Fruit fly (Drosophila melanogaster): ENCODE results near the gene CG6696.

Gene CG6696

DNA sequence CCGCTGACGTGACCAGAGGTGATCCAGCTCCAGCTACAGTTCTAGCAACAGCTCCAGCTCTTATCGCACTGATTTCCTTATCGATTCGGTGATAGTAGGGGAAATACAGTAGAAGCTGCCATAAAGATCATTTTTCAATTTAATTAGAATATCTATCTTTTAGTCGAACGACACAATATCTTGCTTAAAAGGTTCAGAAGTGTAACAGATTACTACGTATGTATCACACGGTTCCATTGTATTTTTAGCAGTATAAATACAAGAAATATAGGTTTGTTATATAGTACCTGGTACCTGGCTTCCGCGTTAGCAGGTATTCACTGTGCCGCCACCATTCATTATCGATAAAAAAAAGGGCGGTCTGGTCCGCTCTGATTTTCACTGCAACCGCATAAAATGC lies 17.1 kb downstream of the CG6696 start (continued):
- TF ChIP-seq Dbx (GFP tag; IDR thresholded peaks at IDR 0.05) = peak; percentile 64; the same call in 2 of the 3 replicates
- TF ChIP-seq CG13775 (GFP tag; optimal IDR thresholded peaks at IDR 0.05) = peak; percentile 67
- peak; percentile 46 for TF ChIP-seq CG13123 (GFP tag; optimal IDR thresholded peaks at IDR 0.05)
- peak; percentile 49 for TF ChIP-seq CG18011 (GFP tag; optimal IDR thresholded peaks at IDR 0.05)
- TF ChIP-seq MTF-1 (GFP tag; optimal IDR thresholded peaks at IDR 0.05; ENCODE audit: borderline replicate concordance) = peak; percentile 76
- no peak for TF ChIP-seq Stat92E (GFP tag; optimal IDR thresholded peaks at IDR 0.05)
- TF ChIP-seq Xrp1 (GFP tag; IDR thresholded peaks at IDR 0.05) = peak; percentile 81
- TF ChIP-seq bcd (GFP tag; optimal IDR thresholded peaks at IDR 0.05) = peak; percentile 77
- peak; percentile 80 for TF ChIP-seq CG10209 (GFP tag; optimal IDR thresholded peaks at IDR 0.05)
- peak; percentile 56 for TF ChIP-seq CG31224 (GFP tag; IDR thresholded peaks at IDR 0.05)
- TF ChIP-seq Dip3 (GFP tag; optimal IDR thresholded peaks at IDR 0.05) = peak; percentile 68
- peak; percentile 66 for TF ChIP-seq Bdp1 (GFP tag; optimal IDR thresholded peaks at IDR 0.05)
- peak; percentile 44 for TF ChIP-seq Spps (tag; optimal IDR thresholded peaks at IDR 0.05)
- peak; percentile 72 for TF ChIP-seq CG8089 (GFP tag; optimal IDR thresholded peaks at IDR 0.05)
- peak; percentile 77 for TF ChIP-seq grn (GFP tag; optimal IDR thresholded peaks at IDR 0.05)
- peak; percentile 70 for TF ChIP-seq Fer2 (tag; optimal IDR thresholded peaks at IDR 0.05)
- TF ChIP-seq CG10321 (GFP tag; IDR thresholded peaks at IDR 0.05) = peak; percentile 47
- no peak for TF ChIP-seq prd (optimal IDR thresholded peaks at IDR 0.05)
- TF ChIP-seq prd (GFP tag; IDR thresholded peaks at IDR 0.05) = peak; percentile 85; the same call in 2 of the 3 replicates
- TF ChIP-seq Ets65A (GFP tag) = peak; percentile 28
- peak; percentile 72; the same call in 2 of the 3 replicates for TF ChIP-seq CG11695 (GFP tag; IDR thresholded peaks at IDR 0.05)
- peak; percentile 43 for TF ChIP-seq CG7928 (GFP tag; optimal IDR thresholded peaks at IDR 0.05)
- TF ChIP-seq ems (GFP tag; optimal IDR thresholded peaks at IDR 0.05) = peak; percentile 80
- peak; percentile 52 for TF ChIP-seq CG6654 (GFP tag; optimal IDR thresholded peaks at IDR 0.05)
- no peak for TF ChIP-seq crol (GFP tag; IDR thresholded peaks at IDR 0.05)
- peak; percentile 62; the same call in 1 of the 3 replicates for TF ChIP-seq ase (GFP tag; IDR thresholded peaks at IDR 0.05)
- no peak for TF ChIP-seq CG16779 (GFP tag; IDR thresholded peaks at IDR 0.05)
- peak; percentile 58 for TF ChIP-seq CG7839 (tag; optimal IDR thresholded peaks at IDR 0.05)
- TF ChIP-seq CG7556 (GFP tag; optimal IDR thresholded peaks at IDR 0.05) = peak; percentile 75
- no peak for TF ChIP-seq CG34224 (GFP tag; IDR thresholded peaks at IDR 0.05; ENCODE audit: partially characterized antibody)
- peak; percentile 79 for TF ChIP-seq zfh1 (GFP tag; IDR thresholded peaks at IDR 0.05)
- peak; percentile 35 for TF ChIP-seq Ravus (GFP tag; IDR thresholded peaks at IDR 0.05)
- peak; percentile 68 for TF ChIP-seq Mes4 (GFP tag; optimal IDR thresholded peaks at IDR 0.05)
- no peak for TF ChIP-seq CG1832 (GFP tag; optimal IDR thresholded peaks at IDR 0.05)
- TF ChIP-seq CG1603 (tag; optimal IDR thresholded peaks at IDR 0.05) = peak; percentile 90
- TF ChIP-seq CG12071 (GFP tag; optimal IDR thresholded peaks at IDR 0.05) = peak; percentile 86
- no peak for TF ChIP-seq pfk (GFP tag; optimal IDR thresholded peaks at IDR 0.05)
- peak; percentile 72 for TF ChIP-seq CG11456 (GFP tag; IDR thresholded peaks at IDR 0.05)
- TF ChIP-seq wek (GFP tag; optimal IDR thresholded peaks at IDR 0.05) = peak; percentile 49
- TF ChIP-seq CG5180 (GFP tag; optimal IDR thresholded peaks at IDR 0.05) = peak; percentile 66
- peak; percentile 66 for TF ChIP-seq org-1 (GFP tag; optimal IDR thresholded peaks at IDR 0.05)
- peak; percentile 84 for TF ChIP-seq az2 (GFP tag; optimal IDR thresholded peaks at IDR 0.05)
- TF ChIP-seq aop (GFP tag; IDR thresholded peaks at IDR 0.05) = 0 out of 2 replicates have a peak, but pooled peaks have one; percentile 10
- TF ChIP-seq CG11247 (GFP tag; IDR thresholded peaks at IDR 0.05) = no peak; the same call in 1 of the 2 replicates
- TF ChIP-seq zf30C (GFP tag; optimal IDR thresholded peaks at IDR 0.05) = no peak
- TF ChIP-seq tap (tag; optimal IDR thresholded peaks at IDR 0.05) = peak; percentile 89
- TF ChIP-seq CG11398 (GFP tag; optimal IDR thresholded peaks at IDR 0.05) = no peak
- peak; percentile 80 for TF ChIP-seq CG10366 (GFP tag; IDR thresholded peaks at IDR 0.05)
- TF ChIP-seq luna (GFP tag; optimal IDR thresholded peaks at IDR 0.05) = no peak
- peak; percentile 65 to 85 for TF ChIP-seq chif (GFP tag; optimal IDR thresholded peaks at IDR 0.05)
- no peak for TF ChIP-seq trh (GFP tag; optimal IDR thresholded peaks at IDR 0.05)
- TF ChIP-seq Hr39 (optimal IDR thresholded peaks at IDR 0.05) = no peak

Data from whole organism, embryonic.